Worm (Caenorhabditis elegans): ENCODE results near the gene M03A8.3.
A peak's percentile ranks its signal among the peaks of the same experiment; 100 is the strongest.

Gene M03A8.3

DNA sequence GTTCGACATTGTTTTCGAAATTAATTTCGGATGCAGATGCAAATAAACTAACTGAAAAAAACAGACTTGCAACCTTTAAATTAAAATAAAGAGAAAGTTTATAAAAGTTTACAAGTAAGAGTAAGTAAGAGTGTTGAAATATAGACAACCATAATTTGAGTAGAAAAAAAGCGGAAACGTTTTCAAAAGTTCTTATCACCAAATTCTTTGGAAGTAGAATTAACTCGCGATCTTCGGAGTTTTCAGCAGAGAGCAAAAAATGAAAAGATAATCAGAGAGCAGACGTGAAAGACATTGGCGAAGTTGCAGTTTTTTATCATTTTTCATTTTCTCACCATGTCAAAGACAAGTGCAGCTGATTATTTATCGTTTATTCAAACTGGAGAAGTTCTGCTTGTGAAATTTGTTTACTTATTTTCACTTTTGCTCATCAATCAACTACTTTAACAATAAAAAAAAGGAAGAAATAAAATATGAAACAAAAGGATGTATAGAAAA, 38.1 kb upstream of the M03A8.3 start, which contains the start of gene abts-4:
TSS of gene abts-4 (minus strand) at position 51 of the 498 bp plus-strand sequence.
- TF ChIP-seq lin-13 (GFP tag; optimal IDR thresholded peaks at IDR 0.05) (no peak), nhr-28 (tag; optimal IDR thresholded peaks at IDR 0.05) (no peak), elt-2 (tag; optimal IDR thresholded peaks at IDR 0.05) (peak; percentile 63), alr-1 (tag; optimal IDR thresholded peaks at IDR 0.05; ENCODE audit: borderline replicate concordance) (no peak)

DNA sequence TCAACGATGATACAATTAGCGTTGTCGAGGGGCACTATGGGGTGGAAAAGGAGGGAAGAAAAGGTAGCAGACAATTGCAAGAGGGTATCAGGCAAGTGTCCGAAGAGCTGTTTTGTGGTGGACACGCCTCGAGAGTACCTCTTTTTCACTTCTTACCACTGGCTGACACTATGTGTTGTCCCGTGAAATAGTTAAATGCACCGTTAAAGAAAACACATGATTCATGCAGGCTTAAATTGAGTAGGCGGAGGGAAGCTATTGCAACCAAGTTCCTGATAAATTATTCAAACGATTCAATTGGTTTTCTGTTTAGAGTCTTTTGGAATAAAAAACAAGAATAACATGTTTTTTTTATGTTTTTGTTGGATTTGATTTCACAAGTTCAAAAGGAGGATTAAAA, 21.8 kb upstream of the M03A8.3 start, which contains the start of gene irk-1:
TSS of gene irk-1 (minus strand) at position 101 of the 400 bp plus-strand sequence.
- TF ChIP-seq efl-1 (optimal IDR thresholded peaks at IDR 0.05) (no peak), efl-1 (GFP tag; optimal IDR thresholded peaks at IDR 0.05 in 1 of 2) (peak in 1 of 2 experiments; percentile 56), lin-14 (GFP tag; optimal IDR thresholded peaks at IDR 0.05) (peak; percentile 12), unc-130 (tag; optimal IDR thresholded peaks at IDR 0.05) (no peak)

ce11 chrX:6782857-6783256, 17.0 kb upstream of the M03A8.3 start, which contains the start of gene idpp-6:
Gene idpp-6, plus strand, starts transcription at chrX:6783157.
- TF ChIP-seq efl-3 (GFP tag; optimal IDR thresholded peaks at IDR 0.05) (no peak), blmp-1 (tag; optimal IDR thresholded peaks at IDR 0.05) (no peak), mef-2 (tag; optimal IDR thresholded peaks at IDR 0.05) (no peak), alr-1 (tag; optimal IDR thresholded peaks at IDR 0.05; ENCODE audit: borderline replicate concordance) (no peak)

DNA sequence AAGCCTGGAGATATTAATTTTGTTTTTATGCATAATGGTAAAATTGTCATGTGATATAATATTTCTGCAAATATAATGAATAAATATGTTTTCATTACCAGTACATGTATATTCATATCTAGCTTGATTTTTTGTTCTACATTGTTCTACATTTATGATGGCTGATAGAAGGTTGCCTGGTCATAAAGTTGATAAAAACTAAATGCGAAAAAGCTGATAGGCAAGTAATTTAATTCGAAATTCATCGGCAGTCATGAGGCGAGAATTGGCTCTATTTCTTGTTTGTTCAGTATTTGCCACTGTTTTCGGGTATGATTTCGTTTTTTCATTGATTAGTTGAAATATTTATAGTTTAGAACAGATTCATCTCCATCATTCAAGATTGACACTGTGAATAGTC, 15.7 kb upstream of the M03A8.3 start, which contains the start of gene bgal-2:
TSS of gene bgal-2 (plus strand) at position 231 of the 400 bp plus-strand sequence.
- TF ChIP-seq blmp-1 (tag; optimal IDR thresholded peaks at IDR 0.05) (no peak), elt-2 (tag; optimal IDR thresholded peaks at IDR 0.05) (peak; percentile 53), sptf-1 (tag; optimal IDR thresholded peaks at IDR 0.05) (no peak), mep-1 (tag; optimal IDR thresholded peaks at IDR 0.05) (no peak)

ce11 chrX:6788965-6789573, 10.8 kb upstream of the M03A8.3 start, which contains the start of gene sgca-1:
Gene sgca-1, minus strand, starts transcription at chrX:6789548.
- no peak for TF ChIP-seq aha-1 (tag; optimal IDR thresholded peaks at IDR 0.05)
- TF ChIP-seq mdl-1 (tag; optimal IDR thresholded peaks at IDR 0.05) = peak in 1 of 2 experiments; percentile 9
- peak; percentile 95 for TF ChIP-seq elt-2 (tag; optimal IDR thresholded peaks at IDR 0.05)
- peak; percentile 35 for TF ChIP-seq nhr-90 (tag; optimal IDR thresholded peaks at IDR 0.05; ENCODE audit: poor library complexity)
- no peak for TF ChIP-seq fkh-8 (tag; optimal IDR thresholded peaks at IDR 0.05)
- peak in 1 of 2 experiments; percentile 53 for TF ChIP-seq lin-35 (GFP tag; optimal IDR thresholded peaks at IDR 0.05)
- TF ChIP-seq F16B12.6 (tag; optimal IDR thresholded peaks at IDR 0.05) = no peak
- no peak for TF ChIP-seq lin-14 (GFP tag; optimal IDR thresholded peaks at IDR 0.05)
- TF ChIP-seq nhr-20 (tag; optimal IDR thresholded peaks at IDR 0.05) = peak; percentile 22
- TF ChIP-seq nhr-71 (tag; optimal IDR thresholded peaks at IDR 0.05) = peak; percentile 2

- TF ChIP-seq efl-1 (optimal IDR thresholded peaks at IDR 0.05) = no peak
- TF ChIP-seq efl-1 (GFP tag; optimal IDR thresholded peaks at IDR 0.05 in 1 of 2) = peak in 1 of 2 experiments; percentile 89
- TF ChIP-seq C16A3.4 (tag; optimal IDR thresholded peaks at IDR 0.05) = no peak
- no peak for TF ChIP-seq elt-3 (tag; optimal IDR thresholded peaks at IDR 0.05)
Observed at ce11 chrX:6790457-6790856, 9.4 kb upstream of the M03A8.3 start.

DNA sequence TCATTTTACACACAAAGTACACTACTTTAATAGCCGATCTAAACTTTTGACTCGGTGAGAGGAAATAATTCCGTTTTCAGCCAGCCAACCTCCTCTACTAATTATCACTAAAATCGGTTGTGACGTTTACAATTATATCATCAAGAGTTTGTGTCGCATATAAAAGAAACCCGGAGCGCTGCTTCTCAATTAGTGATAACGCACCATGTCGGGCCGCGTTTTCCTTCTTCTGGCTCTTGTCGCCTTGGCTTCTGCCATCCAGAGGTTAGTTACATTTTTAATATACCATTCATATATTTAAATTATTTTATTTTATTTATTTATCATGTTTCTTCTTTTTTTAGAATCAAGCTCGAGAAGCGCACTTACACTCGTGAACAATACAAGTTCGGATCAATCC, 8.9 kb upstream of the M03A8.3 start, which contains the start of gene asp-3:
TSS of gene asp-3 (plus strand) at position 79 of the 400 bp plus-strand sequence.
- TF ChIP-seq nhr-76 (tag; optimal IDR thresholded peaks at IDR 0.05) (no peak), elt-2 (tag; optimal IDR thresholded peaks at IDR 0.05) (peak; percentile 39), lin-35 (GFP tag; optimal IDR thresholded peaks at IDR 0.05) (peak in 1 of 2 experiments; percentile 21)
